Fruit fly (Drosophila melanogaster): Measurements from ENCODE around the gene Rtel1.

Gene Rtel1

dm6 chrX:5705899-5706312 is 41.6 kb upstream of the Rtel1 start (continued):
- TF ChIP-seq pho (GFP tag; optimal IDR thresholded peaks at IDR 0.05) (peak; percentile 47), esg (GFP tag; conservative IDR thresholded peaks at IDR 0.05) (peak; percentile 89), CG7556 (GFP tag; optimal IDR thresholded peaks at IDR 0.05) (peak; percentile 81), gce (GFP tag; IDR thresholded peaks at IDR 0.05) (peak; percentile 87), CG11456 (GFP tag; IDR thresholded peaks at IDR 0.05) (peak; percentile 92), Blimp-1 (GFP tag; optimal IDR thresholded peaks at IDR 0.05) (peak; percentile 76), CG15479 (GFP tag; optimal IDR thresholded peaks at IDR 0.05) (no peak), pfk (GFP tag; optimal IDR thresholded peaks at IDR 0.05) (no peak), CG10979 (tag; optimal IDR thresholded peaks at IDR 0.05) (peak; percentile 67), CG3838 (GFP tag; optimal IDR thresholded peaks at IDR 0.05) (peak; percentile 23), maf-S (GFP tag; optimal IDR thresholded peaks at IDR 0.05) (peak; percentile 42), Awh (GFP tag; IDR thresholded peaks at IDR 0.05) (peak; percentile 93), Drgx (GFP tag; IDR thresholded peaks at IDR 0.05) (peak; percentile 95), abd-A (tag; optimal IDR thresholded peaks at IDR 0.05) (no peak), CG14667 (GFP tag; IDR thresholded peaks at IDR 0.05) (peak; percentile 77), ham (GFP tag; IDR thresholded peaks at IDR 0.05) (0 out of 2 replicates have a peak, but pooled peaks have one; percentile 44), CG10366 (GFP tag; IDR thresholded peaks at IDR 0.05) (peak; percentile 82), ash1 (GFP tag; optimal IDR thresholded peaks at IDR 0.05) (peak; percentile 5), sima (GFP tag; optimal IDR thresholded peaks at IDR 0.05) (no peak), CG14860 (GFP tag; IDR thresholded peaks at IDR 0.05; ENCODE audit: partially characterized antibody) (no peak), CG2129 (GFP tag; IDR thresholded peaks at IDR 0.05; ENCODE audit: partially characterized antibody) (no peak), bigmax (GFP tag; optimal IDR thresholded peaks at IDR 0.05) (no peak), CG1233 (GFP tag; optimal IDR thresholded peaks at IDR 0.05) (peak; percentile 70), yki (optimal IDR thresholded peaks at IDR 0.05) (no peak), CG14710 (tag; optimal IDR thresholded peaks at IDR 0.05) (peak; percentile 48), tll (GFP tag; optimal IDR thresholded peaks at IDR 0.05) (no peak), danr (GFP tag; IDR thresholded peaks at IDR 0.05) (peak; percentile 85), CG7987 (GFP tag; optimal IDR thresholded peaks at IDR 0.05) (peak; percentile 58), CG7963 (GFP tag; IDR thresholded peaks at IDR 0.05; ENCODE audit: partially characterized antibody) (no peak), sr (GFP tag; IDR thresholded peaks at IDR 0.05) (peak; percentile 70; the same call in 2 of the 3 replicates), jumu (GFP tag; optimal IDR thresholded peaks at IDR 0.05) (peak; percentile 68), Hr51 (GFP tag; optimal IDR thresholded peaks at IDR 0.05) (peak; percentile 35 to 86), dati (GFP tag; IDR thresholded peaks at IDR 0.05) (peak; percentile 80), ci (GFP tag; IDR thresholded peaks at IDR 0.05) (peak; percentile 95), CG17568 (GFP tag; optimal IDR thresholded peaks at IDR 0.05) (no peak), run (tag; optimal IDR thresholded peaks at IDR 0.05) (peak; percentile 74), pita (GFP tag; optimal IDR thresholded peaks at IDR 0.05) (no peak), Abd-B (GFP tag; optimal IDR thresholded peaks at IDR 0.05) (peak; percentile 57), Oli (tag; optimal IDR thresholded peaks at IDR 0.05) (peak; percentile 82), CG14441 (GFP tag; IDR thresholded peaks at IDR 0.05) (peak; percentile 95), NC2β (GFP tag; optimal IDR thresholded peaks at IDR 0.05) (peak; percentile 11), CG10431 (GFP tag; optimal IDR thresholded peaks at IDR 0.05) (no peak), CG2202 (tag; optimal IDR thresholded peaks at IDR 0.05) (no peak), BEAF-32 (GFP tag; optimal IDR thresholded peaks at IDR 0.05) (no peak), CG17829 (tag; optimal IDR thresholded peaks at IDR 0.05) (peak; percentile 78), Kr (GFP tag; optimal IDR thresholded peaks at IDR 0.05) (no peak), CG12942 (GFP tag; optimal IDR thresholded peaks at IDR 0.05) (peak; percentile 54), gfzf (GFP tag; optimal IDR thresholded peaks at IDR 0.05) (no peak), gem (tag; optimal IDR thresholded peaks at IDR 0.05) (peak; percentile 91), Vsx1 (GFP tag; optimal IDR thresholded peaks at IDR 0.05) (peak; percentile 61)

All from whole organism, embryonic.